Worm (Caenorhabditis elegans) whole organism, young adult: ENCODE data around the gene R186.8.

ENCODE experiments used
- B0261.1 ChIP-seq: sonication (generic microtip); optimal IDR thresholded peaks from 2 replicates; lab custom pipeline; 2016; ENCODE audit warnings: mild to moderate bottlenecking, missing genetic modification characterization, moderate library complexity, missing compliant biosample characterization
- F52B5.7 ChIP-seq: sonication (generic microtip); optimal IDR thresholded peaks from 2 replicates; lab custom pipeline; 2016; ENCODE audit warnings: mild to moderate bottlenecking, missing genetic modification characterization, missing compliant biosample characterization
- F57A8.1 ChIP-seq: fragments of 200-800 bp; sonication (Bioruptor generic); optimal IDR thresholded peaks from 2 replicates; lab custom pipeline; 2018; ENCODE audit warnings: mild to moderate bottlenecking, missing genetic modification characterization, moderate library complexity, missing compliant biosample characterization
- F57C9.4 ChIP-seq: sonication (generic microtip); optimal IDR thresholded peaks from 2 replicates; lab custom pipeline; 2017; ENCODE audit warnings: mild to moderate bottlenecking, missing genetic modification characterization, missing compliant biosample characterization
- K11D2.4 ChIP-seq: fragments of 200-800 bp; sonication (Bioruptor generic); IDR thresholded peaks from 2 replicates; pipeline ENCODE4 v1.3.6; 2022; ENCODE audit warnings: missing genetic modification reagents, missing genetic modification characterization, missing compliant biosample characterization
- T26A5.8 ChIP-seq: sonication (generic microtip); optimal IDR thresholded peaks from 2 replicates; lab custom pipeline; 2016; ENCODE audit warnings: missing genetic modification characterization, missing compliant biosample characterization
- Y95B8A.8 ChIP-seq: fragments of 200-800 bp; sonication (Bioruptor generic); IDR thresholded peaks from 2 replicates; pipeline ENCODE4 v1.3.6; 2022; ENCODE audit warnings: missing genetic modification reagents, missing genetic modification characterization, missing compliant biosample characterization
- akir-1 ChIP-seq: fragments of 200-800 bp; sonication (Bioruptor generic); optimal IDR thresholded peaks from 2 replicates; lab custom pipeline; 2018; ENCODE audit warnings: mild to moderate bottlenecking, missing genetic modification characterization, moderate library complexity, missing compliant biosample characterization
- ama-1 ChIP-seq, 3 experiments: fragments of 150-350 bp in 1 of 3; sonication (generic microtip) in 2 of 3; optimal IDR thresholded peaks; 2 replicates each; lab custom pipeline; 2014 to 2018; ENCODE audit warnings: missing biosample characterization in 2 of 3, missing genetic modification characterization in 2 of 3, missing genetic modification reagents in 2 of 3
- aptf-2 ChIP-seq: fragments of 200-800 bp; sonication (Bioruptor generic); conservative IDR thresholded peaks from 2 replicates; pipeline ENCODE4 v1.3.6; 2022; ENCODE audit warnings: missing genetic modification reagents, missing genetic modification characterization, missing compliant biosample characterization
- aptf-3 ChIP-seq: fragments of 200-800 bp; sonication (Bioruptor generic); IDR thresholded peaks from 2 replicates; pipeline ENCODE4 v1.3.6; 2022; ENCODE audit warnings: missing genetic modification characterization, missing compliant biosample characterization
- atf-7 ChIP-seq: sonication (generic microtip); optimal IDR thresholded peaks from 2 replicates; lab custom pipeline; 2017; ENCODE audit warnings: mild to moderate bottlenecking, missing genetic modification characterization, missing compliant biosample characterization
- ceh-100 ChIP-seq: fragments of 200-800 bp; sonication (Bioruptor generic); IDR thresholded peaks from 2 replicates; pipeline ENCODE4 v1.3.6; 2022; ENCODE audit warnings: missing genetic modification reagents, missing genetic modification characterization, missing compliant biosample characterization
- ceh-79 ChIP-seq: sonication (generic microtip); optimal IDR thresholded peaks from 2 replicates; lab custom pipeline; 2017; ENCODE audit warnings: mild to moderate bottlenecking, missing genetic modification characterization, missing compliant biosample characterization
- chd-7 ChIP-seq: sonication (generic microtip); optimal IDR thresholded peaks from 2 replicates; lab custom pipeline; 2016; ENCODE audit warnings: mild to moderate bottlenecking, missing genetic modification characterization, moderate library complexity, missing compliant biosample characterization
- dox-1 ChIP-seq: fragments of 200-800 bp; sonication (Bioruptor generic); IDR thresholded peaks from 2 replicates; pipeline ENCODE4 v1.3.6; 2022; ENCODE audit warnings: missing genetic modification reagents, missing genetic modification characterization, missing compliant biosample characterization
- ekl-4 ChIP-seq: fragments of 200-800 bp; sonication (Bioruptor generic); IDR thresholded peaks from 2 replicates; pipeline ENCODE4 v1.3.6; 2022; ENCODE audit warnings: missing genetic modification reagents, missing genetic modification characterization, missing compliant biosample characterization
- ets-4 ChIP-seq: fragments of 200-800 bp; sonication (Bioruptor generic); optimal IDR thresholded peaks from 2 replicates; lab custom pipeline; 2018; ENCODE audit warnings: mild to moderate bottlenecking, missing genetic modification characterization, missing compliant biosample characterization
- hlh-12 ChIP-seq: sonication (generic microtip); optimal IDR thresholded peaks from 2 replicates; lab custom pipeline; 2016; ENCODE audit warnings: missing genetic modification characterization, missing compliant biosample characterization
- hlh-26 ChIP-seq: fragments of 200-800 bp; sonication (Bioruptor generic); conservative IDR thresholded peaks from 2 replicates; pipeline ENCODE4 v1.3.6; 2022; ENCODE audit warnings: missing genetic modification reagents, missing genetic modification characterization, missing compliant biosample characterization
- hmg-1.2 ChIP-seq: fragments of 200-800 bp; sonication (Bioruptor generic); IDR thresholded peaks from 2 replicates; pipeline ENCODE4 v1.3.6; 2022; ENCODE audit warnings: missing genetic modification reagents, missing genetic modification characterization, missing compliant biosample characterization
- hmg-20 ChIP-seq: fragments of 200-800 bp; sonication (Bioruptor generic); IDR thresholded peaks from 2 replicates; pipeline ENCODE4 v1.3.6; 2022; ENCODE audit warnings: missing genetic modification reagents, missing genetic modification characterization, missing compliant biosample characterization
- lag-1 ChIP-seq: fragments of 200-800 bp; sonication (Bioruptor generic); IDR thresholded peaks from 2 replicates; pipeline ENCODE4 v1.3.6; 2022; ENCODE audit warnings: missing genetic modification reagents, missing genetic modification characterization, missing compliant biosample characterization
- let-526 ChIP-seq: fragments of 200-800 bp; sonication (Bioruptor generic); IDR thresholded peaks from 2 replicates; pipeline ENCODE4 v1.3.6; 2022; ENCODE audit warnings: missing genetic modification reagents, missing genetic modification characterization, missing compliant biosample characterization
- lin-54 ChIP-seq: fragments of 200-800 bp; sonication (Bioruptor generic); optimal IDR thresholded peaks from 2 replicates; lab custom pipeline; 2018; ENCODE audit warnings: mild to moderate bottlenecking, missing genetic modification characterization, missing compliant biosample characterization
- lir-1 ChIP-seq: fragments of 200-800 bp; sonication (Bioruptor generic); conservative IDR thresholded peaks from 2 replicates; pipeline ENCODE4 v1.3.6; 2022; ENCODE audit warnings: missing genetic modification reagents, missing genetic modification characterization, missing compliant biosample characterization
- madf-10 ChIP-seq: sonication (generic microtip); optimal IDR thresholded peaks from 2 replicates; lab custom pipeline; 2016; ENCODE audit warnings: mild to moderate bottlenecking, missing genetic modification characterization, missing compliant biosample characterization
- mxl-1 ChIP-seq: sonication (generic microtip); optimal IDR thresholded peaks from 2 replicates; lab custom pipeline; 2016; ENCODE audit warnings: missing genetic modification characterization, missing compliant biosample characterization
- nfyb-1 ChIP-seq: fragments of 200-800 bp; sonication (Bioruptor generic); IDR thresholded peaks from 2 replicates; pipeline ENCODE4 v1.3.6; 2022; ENCODE audit warnings: missing genetic modification reagents, missing genetic modification characterization, missing compliant biosample characterization
- nhr-80 ChIP-seq: sonication (generic microtip); optimal IDR thresholded peaks from 2 replicates; lab custom pipeline; 2016; ENCODE audit warnings: missing genetic modification characterization, missing compliant biosample characterization
- rpc-1 ChIP-seq, 2 experiments: fragments of 150-350 bp in 1 of 2; sonication (generic microtip) in 1 of 2; optimal IDR thresholded peaks; 2 replicates each; lab custom pipeline; 2014 to 2018; ENCODE audit warnings: missing biosample characterization in 1 of 2, missing genetic modification characterization in 1 of 2, missing genetic modification reagents in 1 of 2, missing genotype in 1 of 2
- sdz-38 ChIP-seq: sonication (generic microtip); optimal IDR thresholded peaks from 2 replicates; lab custom pipeline; 2016; ENCODE audit warnings: missing genotype, missing genetic modification characterization, missing compliant biosample characterization
- snpc-1.1 ChIP-seq: sonication (generic microtip); optimal IDR thresholded peaks from 2 replicates; lab custom pipeline; 2017; ENCODE audit warnings: missing genetic modification characterization, mild to moderate bottlenecking, missing compliant biosample characterization, antibody characterized with exemption, moderate library complexity, missing genotype, missing genetic modification reagents; ENCODE audit not compliant: insufficient read depth
- snpc-4 ChIP-seq, 5 experiments: fragments of 150-350 bp in 1 of 5; sonication (generic microtip) in 4 of 5; optimal IDR thresholded peaks; 2 replicates each; lab custom pipeline; 2014 to 2018; ENCODE audit warnings: missing genetic modification characterization in 5 of 5, missing biosample characterization in 3 of 5, antibody characterized with exemption in 2 of 5, mild to moderate bottlenecking in 2 of 5, missing compliant biosample characterization in 2 of 5, missing genotype in 2 of 5, moderate library complexity in 2 of 5, missing genetic modification reagents in 1 of 5
- zfh-2 ChIP-seq: fragments of 200-800 bp; sonication (Bioruptor generic); conservative IDR thresholded peaks from 2 replicates; pipeline ENCODE4 v1.3.6; 2022; ENCODE audit warnings: missing genetic modification reagents, missing genetic modification characterization, missing compliant biosample characterization
- ztf-22 ChIP-seq: fragments of 200-800 bp; sonication (Bioruptor generic); optimal IDR thresholded peaks from 2 replicates; lab custom pipeline; 2018; ENCODE audit warnings: mild to moderate bottlenecking, missing genetic modification characterization, moderate library complexity, missing compliant biosample characterization
- ztf-26 ChIP-seq: sonication (generic microtip); optimal IDR thresholded peaks from 2 replicates; lab custom pipeline; 2017; ENCODE audit warnings: missing genetic modification characterization, missing compliant biosample characterization
- ztf-6 ChIP-seq: fragments of 200-800 bp; sonication (Bioruptor generic); IDR thresholded peaks from 2 replicates; pipeline ENCODE4 v1.3.6; 2022; ENCODE audit warnings: missing genetic modification reagents, missing genetic modification characterization, missing compliant biosample characterization

Gene R186.8

ce11 chrV:12934976-12935375, 32.8 kb downstream of the R186.8 start, which contains the start of gene T16G1.7 (continued):
- TF ChIP-seq ets-4 (peak; percentile 68), lin-54 (GFP tag; lab: Kevin White, UChicago) (no peak), akir-1 (GFP tag; lab: Kevin White, UChicago) (no peak), hlh-26 (no peak), Y95B8A.8 (no peak), hlh-12 (tag; lab: Kevin White, UChicago) (no peak), T26A5.8 (tag; lab: Kevin White, UChicago) (no peak), nfyb-1 (GFP tag; lab: Robert Waterston, UW) (no peak), aptf-2 (GFP tag; lab: Robert Waterston, UW) (no peak), snpc-1.1 (tag; lab: Kevin White, UChicago) (no peak), sdz-38 (tag; lab: Kevin White, UChicago) (no peak), let-526 (GFP tag; lab: Robert Waterston, UW) (no peak), dox-1 (peak; percentile 59; the same call in 1 of the 2 replicates), ekl-4 (GFP tag; lab: Robert Waterston, UW) (no peak), snpc-4 (GFP tag; optimal IDR thresholded peaks at IDR 0.05; lab: Kevin White, UChicago) (no peak), snpc-4 (tag; optimal IDR thresholded peaks at IDR 0.05; lab: Kevin White, UChicago) (no peak), B0261.1 (tag; lab: Kevin White, UChicago) (no peak), atf-7 (tag; lab: Kevin White, UChicago) (peak; percentile 12), ztf-22 (GFP tag; lab: Kevin White, UChicago) (peak; percentile 30), lir-1 (GFP tag; lab: Robert Waterston, UW) (no peak), rpc-1 (optimal IDR thresholded peaks at IDR 0.05; lab: Kevin White, UChicago) (no peak), rpc-1 (tag; optimal IDR thresholded peaks at IDR 0.05; lab: Kevin White, UChicago) (no peak), K11D2.4 (GFP tag; lab: Robert Waterston, UW) (no peak)

ce11 chrV:12933654-12934053, 34.1 kb downstream of the R186.8 start:
- TF ChIP-seq nhr-80 (tag; lab: Kevin White, UChicago) = peak; percentile 78
- TF ChIP-seq hlh-26 = no peak

ce11 chrV:12928929-12929532, 38.8 kb downstream of the R186.8 start, which contains the start of gene T16G1.2:
Gene T16G1.2, plus strand, starts transcription at chrV:12929482.
- TF ChIP-seq F52B5.7 (tag; lab: Kevin White, UChicago) (no peak), F57A8.1 (GFP tag; lab: Kevin White, UChicago) (no peak), F57C9.4 (tag; lab: Kevin White, UChicago) (no peak), hmg-1.2 (GFP tag; lab: Robert Waterston, UW) (no peak), mxl-1 (tag; lab: Kevin White, UChicago) (no peak), chd-7 (no peak), hmg-20 (GFP tag; lab: Robert Waterston, UW) (no peak), ceh-79 (tag; lab: Kevin White, UChicago) (no peak), ztf-6 (GFP tag; lab: Robert Waterston, UW) (no peak), madf-10 (tag; lab: Kevin White, UChicago) (no peak), nfyb-1 (GFP tag; lab: Robert Waterston, UW) (no peak), ama-1 (optimal IDR thresholded peaks at IDR 0.05; lab: Kevin White, UChicago) (no peak), ama-1 (GFP tag; optimal IDR thresholded peaks at IDR 0.05; lab: Kevin White, UChicago) (no peak), lag-1 (GFP tag; lab: Robert Waterston, UW) (no peak), snpc-1.1 (tag; lab: Kevin White, UChicago) (no peak), ztf-26 (no peak), rpc-1 (optimal IDR thresholded peaks at IDR 0.05; lab: Kevin White, UChicago) (no peak), rpc-1 (tag; optimal IDR thresholded peaks at IDR 0.05; lab: Kevin White, UChicago) (no peak), aptf-3 (GFP tag; lab: Robert Waterston, UW) (no peak), zfh-2 (GFP tag; lab: Robert Waterston, UW) (no peak), ceh-100 (GFP tag; lab: Robert Waterston, UW) (no peak)
